Fruit fly (Drosophila melanogaster): ENCODE results near the gene Caf1-180.

dm6 chrX:8576675-8577074, 29.4 kb downstream of the Caf1-180 start:
- no peak for TF ChIP-seq gl (tag; optimal IDR thresholded peaks at IDR 0.05)
- TF ChIP-seq Pif1A (GFP tag; optimal IDR thresholded peaks at IDR 0.05) = no peak

Data from whole organism, pupa.